Worm (Caenorhabditis elegans) whole organism, mixed stage, embryonic: ENCODE measurements around the gene F52E1.9.

Experiments used
- blmp-1 ChIP-seq: fragments of 150-350 bp; optimal IDR thresholded peaks from 2 replicates; lab custom pipeline; 2014; ENCODE audit warnings: missing biosample characterization, missing genetic modification characterization
- ceh-83 ChIP-seq: fragments of 200-800 bp; sonication (Bioruptor generic); optimal IDR thresholded peaks from 2 replicates; lab custom pipeline; 2018; ENCODE audit warnings: mild to moderate bottlenecking, missing genetic modification characterization, missing compliant biosample characterization
- drap-1 ChIP-seq: fragments of 200-800 bp; sonication (Bioruptor generic); optimal IDR thresholded peaks from 3 replicates; lab custom pipeline; 2018; ENCODE audit warnings: mild to moderate bottlenecking, missing genetic modification characterization, missing compliant biosample characterization
- lsy-2 ChIP-seq: fragments of 150-350 bp; optimal IDR thresholded peaks from 2 replicates; lab custom pipeline; 2014; ENCODE audit warnings: missing biosample characterization, missing genetic modification characterization
- nhr-2 ChIP-seq: fragments of 150-350 bp; optimal IDR thresholded peaks from 2 replicates; lab custom pipeline; 2014; ENCODE audit warnings: missing biosample characterization, missing genetic modification characterization
- nhr-237 ChIP-seq: fragments of 150-350 bp; optimal IDR thresholded peaks from 2 replicates; lab custom pipeline; 2014; ENCODE audit warnings: missing biosample characterization, missing genetic modification characterization
- nhr-76 ChIP-seq: sonication (generic microtip); optimal IDR thresholded peaks from 2 replicates; lab custom pipeline; 2017; ENCODE audit warnings: missing biosample characterization, missing genetic modification characterization
- snpc-4 ChIP-seq: fragments of 150-350 bp; optimal IDR thresholded peaks from 2 replicates; lab custom pipeline; 2014; ENCODE audit warnings: missing biosample characterization, missing genetic modification characterization
- sptf-1 ChIP-seq: sonication (generic microtip); optimal IDR thresholded peaks from 2 replicates; lab custom pipeline; 2017; ENCODE audit warnings: mild to moderate bottlenecking, missing genetic modification characterization, moderate library complexity, missing compliant biosample characterization
- unc-39 ChIP-seq: fragments of 150-350 bp; optimal IDR thresholded peaks from 2 replicates; lab custom pipeline; 2014; ENCODE audit warnings: missing biosample characterization, missing genetic modification characterization
- unc-62 ChIP-seq: fragments of 150-350 bp; optimal IDR thresholded peaks from 2 replicates; lab custom pipeline; 2014; ENCODE audit warnings: missing biosample characterization, missing genetic modification reagents, missing genetic modification characterization
- ztf-11 ChIP-seq: fragments of 150-350 bp; optimal IDR thresholded peaks from 2 replicates; lab custom pipeline; 2014; ENCODE audit warnings: missing biosample characterization, missing genetic modification characterization

ce11 chrV:8357756-8358155 is 44.7 kb downstream of the F52E1.9 start:
- TF ChIP-seq snpc-4 (tag; lab: Kevin White, UChicago) (no peak), unc-39 (tag; lab: Kevin White, UChicago) (no peak), nhr-237 (tag; lab: Kevin White, UChicago) (no peak), lsy-2 (tag; lab: Kevin White, UChicago) (no peak), sptf-1 (no peak), drap-1 (GFP tag; lab: Kevin White, UChicago) (no peak), nhr-76 (tag; lab: Kevin White, UChicago) (no peak), nhr-2 (tag; lab: Kevin White, UChicago) (no peak), ztf-11 (no peak), blmp-1 (tag; lab: Kevin White, UChicago) (no peak), unc-62 (no peak), ceh-83 (GFP tag; lab: Kevin White, UChicago) (no peak)
